Fruit fly (Drosophila melanogaster) whole organism, prepupa: Measurements from ENCODE around the gene Nedd4.
A peak's percentile ranks its signal among the peaks of the same experiment; 100 is the strongest.

Source experiments
- CG10631 ChIP-seq: fragments of 200-800 bp; sonication (Bioruptor generic); optimal IDR thresholded peaks from 2 replicates; lab custom pipeline; 2016; ENCODE audit warnings: missing biosample characterization, missing genetic modification characterization
- CG10669 ChIP-seq: fragments of 200-800 bp; sonication (Bioruptor generic); optimal IDR thresholded peaks from 3 replicates; lab custom pipeline; 2018; ENCODE audit warnings: missing biosample characterization, mild to moderate bottlenecking, missing genetic modification characterization, moderate library complexity
- CG11294 ChIP-seq: fragments of 200-800 bp; sonication (Bioruptor generic); IDR thresholded peaks from 2 replicates; pipeline ENCODE4 v1.3.6; 2022; ENCODE audit warnings: missing biosample characterization, missing genetic modification characterization
- CG11762 ChIP-seq: fragments of 200-800 bp; sonication (Bioruptor generic); optimal IDR thresholded peaks from 3 replicates; lab custom pipeline; 2016; ENCODE audit warnings: missing biosample characterization, missing genetic modification characterization; ENCODE audit not compliant: insufficient read depth
- CG15336 ChIP-seq: fragments of 200-800 bp; sonication (Bioruptor generic); IDR thresholded peaks from 2 replicates; pipeline ENCODE4 v1.3.6; 2022; ENCODE audit warnings: missing biosample characterization, missing genetic modification characterization
- CG16779 ChIP-seq: fragments of 200-800 bp; sonication (Bioruptor generic); optimal IDR thresholded peaks from 3 replicates; lab custom pipeline; 2017; ENCODE audit warnings: missing biosample characterization, mild to moderate bottlenecking, missing genetic modification characterization
- CG3032 ChIP-seq: fragments of 200-800 bp; optimal IDR thresholded peaks from 2 replicates; lab custom pipeline; 2019; ENCODE audit warnings: missing biosample characterization, mild to moderate bottlenecking, missing genetic modification characterization, moderate library complexity
- CG32006 ChIP-seq: fragments of 200-800 bp; sonication (Bioruptor generic); optimal IDR thresholded peaks from 3 replicates; lab custom pipeline; 2017; ENCODE audit warnings: missing biosample characterization, mild to moderate bottlenecking, missing genetic modification characterization
- CG34406 ChIP-seq: fragments of 200-800 bp; sonication (Bioruptor generic); optimal IDR thresholded peaks from 3 replicates; lab custom pipeline; 2016; ENCODE audit warnings: missing biosample characterization, missing genetic modification characterization
- CG3919 ChIP-seq: fragments of 200-800 bp; sonication (Bioruptor generic); optimal IDR thresholded peaks from 3 replicates; lab custom pipeline; 2016; ENCODE audit warnings: missing biosample characterization, missing genetic modification characterization
- CG4318 ChIP-seq: fragments of 200-800 bp; sonication (Bioruptor generic); optimal IDR thresholded peaks from 3 replicates; lab custom pipeline; 2017; ENCODE audit warnings: missing biosample characterization, mild to moderate bottlenecking, missing genetic modification characterization
- CG6163 ChIP-seq: fragments of 200-800 bp; sonication (Bioruptor generic); IDR thresholded peaks from 3 replicates; pipeline ENCODE4 v1.3.6; 2022; ENCODE audit warnings: missing biosample characterization, missing genetic modification characterization
- CG6276 ChIP-seq: fragments of 200-800 bp; sonication (Bioruptor generic); optimal IDR thresholded peaks from 2 replicates; lab custom pipeline; 2017; ENCODE audit warnings: missing biosample characterization, mild to moderate bottlenecking, missing genetic modification characterization
- CG6808 ChIP-seq: fragments of 200-800 bp; sonication (Bioruptor generic); optimal IDR thresholded peaks from 3 replicates; lab custom pipeline; 2017; ENCODE audit warnings: missing biosample characterization, missing genetic modification characterization, mild to moderate bottlenecking, moderate library complexity, missing genetic modification reagents
- CG6854 ChIP-seq: fragments of 200-800 bp; sonication (Bioruptor generic); optimal IDR thresholded peaks from 2 replicates; lab custom pipeline; 2017; ENCODE audit warnings: missing biosample characterization, mild to moderate bottlenecking, missing genetic modification characterization
- CG7368 ChIP-seq: fragments of 200-800 bp; sonication (Bioruptor generic); optimal IDR thresholded peaks from 3 replicates; lab custom pipeline; 2016; ENCODE audit warnings: missing biosample characterization, missing genetic modification characterization
- CG8119 ChIP-seq: fragments of 200-800 bp; sonication (Bioruptor generic); IDR thresholded peaks from 3 replicates; pipeline ENCODE4 v1.3.6; 2022; ENCODE audit warnings: missing biosample characterization, missing genetic modification characterization
- CG8632 ChIP-seq: fragments of 200-800 bp; sonication (Bioruptor generic); optimal IDR thresholded peaks from 3 replicates; lab custom pipeline; 2016; ENCODE audit warnings: missing biosample characterization, missing genetic modification characterization
- CG9139 ChIP-seq: fragments of 200-800 bp; sonication (Bioruptor generic); optimal IDR thresholded peaks from 3 replicates; lab custom pipeline; 2017; ENCODE audit warnings: missing biosample characterization, mild to moderate bottlenecking, missing genetic modification characterization
- Eip78C ChIP-seq: fragments of 200-800 bp; sonication (Bioruptor generic); peaks from one replicate; lab custom pipeline; 2016; ENCODE audit warnings: missing biosample characterization, missing genetic modification characterization
- Eip93F ChIP-seq: fragments of 200-800 bp; sonication (Bioruptor generic); optimal IDR thresholded peaks from 2 replicates; lab custom pipeline; 2016; ENCODE audit warnings: missing biosample characterization, mild to moderate bottlenecking, missing genetic modification characterization
- Ets96B ChIP-seq: fragments of 200-800 bp; optimal IDR thresholded peaks from 2 replicates; lab custom pipeline; 2019; ENCODE audit warnings: missing biosample characterization, mild to moderate bottlenecking, missing genetic modification characterization, moderate library complexity
- Gug ChIP-seq: fragments of 200-800 bp; sonication (Bioruptor generic); IDR thresholded peaks from 2 replicates; pipeline ENCODE4 v1.3.6; 2022; ENCODE audit warnings: missing biosample characterization, missing genetic modification characterization
- Hr4 ChIP-seq: fragments of 200-800 bp; sonication (Bioruptor generic); optimal IDR thresholded peaks from 3 replicates; lab custom pipeline; 2016; ENCODE audit warnings: missing biosample characterization, missing genetic modification characterization
- Lpt ChIP-seq: fragments of 200-800 bp; sonication (Bioruptor generic); optimal IDR thresholded peaks from 3 replicates; lab custom pipeline; 2016; ENCODE audit warnings: missing biosample characterization, missing genetic modification characterization
- Met ChIP-seq: fragments of 200-800 bp; sonication (Bioruptor generic); optimal IDR thresholded peaks from 3 replicates; lab custom pipeline; 2016; ENCODE audit warnings: missing biosample characterization, missing genetic modification characterization
- Smox ChIP-seq: fragments of 200-800 bp; sonication (Bioruptor generic); optimal IDR thresholded peaks from 3 replicates; lab custom pipeline; 2016; ENCODE audit warnings: missing biosample characterization, missing genetic modification characterization
- Sox102F ChIP-seq: fragments of 200-800 bp; sonication (Bioruptor generic); optimal IDR thresholded peaks from 2 replicates; lab custom pipeline; 2016; ENCODE audit warnings: missing biosample characterization, mild to moderate bottlenecking, missing genetic modification characterization
- Sox14 ChIP-seq: fragments of 200-800 bp; sonication (Bioruptor generic); optimal IDR thresholded peaks from 3 replicates; lab custom pipeline; 2016; ENCODE audit warnings: missing biosample characterization, missing genetic modification characterization
- Sox15 ChIP-seq: fragments of 200-800 bp; sonication (Bioruptor generic); optimal IDR thresholded peaks from 3 replicates; lab custom pipeline; 2016; ENCODE audit warnings: missing biosample characterization, missing genetic modification characterization
- achi ChIP-seq: fragments of 200-800 bp; sonication (Bioruptor generic); optimal IDR thresholded peaks from 3 replicates; lab custom pipeline; 2016; ENCODE audit warnings: missing biosample characterization, missing genetic modification characterization
- acj6 ChIP-seq: fragments of 200-800 bp; sonication (Bioruptor generic); optimal IDR thresholded peaks from 3 replicates; lab custom pipeline; 2016; ENCODE audit warnings: missing biosample characterization, missing genetic modification characterization
- cyc ChIP-seq: fragments of 200-800 bp; sonication (Bioruptor generic); optimal IDR thresholded peaks from 3 replicates; lab custom pipeline; 2016; ENCODE audit warnings: missing biosample characterization, missing genetic modification characterization
- dac ChIP-seq: fragments of 200-800 bp; sonication (Bioruptor generic); optimal IDR thresholded peaks from 2 replicates; lab custom pipeline; 2017; ENCODE audit warnings: missing biosample characterization, mild to moderate bottlenecking, missing genetic modification characterization
- eg ChIP-seq: fragments of 200-800 bp; sonication (Bioruptor generic); IDR thresholded peaks from 3 replicates; pipeline ENCODE4 v1.3.6; 2022; ENCODE audit warnings: missing biosample characterization, missing genetic modification characterization
- esn ChIP-seq: fragments of 200-800 bp; sonication (Bioruptor generic); optimal IDR thresholded peaks from 2 replicates; lab custom pipeline; 2016; ENCODE audit warnings: missing biosample characterization, mild to moderate bottlenecking, missing genetic modification characterization, moderate library complexity
- fd85E ChIP-seq: fragments of 200-800 bp; sonication (Bioruptor generic); optimal IDR thresholded peaks from 3 replicates; lab custom pipeline; 2016; ENCODE audit warnings: missing biosample characterization, missing genetic modification characterization
- net ChIP-seq: fragments of 200-800 bp; sonication (Bioruptor generic); optimal IDR thresholded peaks from 3 replicates; lab custom pipeline; 2016; ENCODE audit warnings: missing biosample characterization, missing genetic modification characterization
- pdm3 ChIP-seq: fragments of 200-800 bp; sonication (Bioruptor generic); optimal IDR thresholded peaks from 3 replicates; lab custom pipeline; 2016; ENCODE audit warnings: missing biosample characterization, missing genetic modification characterization
- salr ChIP-seq, 2 experiments: fragments of 200-800 bp; sonication (Bioruptor generic); optimal IDR thresholded peaks; 3 replicates each; lab custom pipeline; 2016 to 2018; ENCODE audit warnings: missing biosample characterization in 2 of 2, missing genetic modification characterization in 2 of 2, mild to moderate bottlenecking in 1 of 2
- ss ChIP-seq, 2 experiments: fragments of 200-800 bp; sonication (Bioruptor generic); optimal IDR thresholded peaks; 2 replicates in 1 of 2; 3 replicates in 1 of 2; lab custom pipeline; 2017 to 2018; ENCODE audit warnings: mild to moderate bottlenecking in 2 of 2, missing biosample characterization in 2 of 2, missing genetic modification characterization in 2 of 2, moderate library complexity in 1 of 2
- svp ChIP-seq: fragments of 200-800 bp; sonication (Bioruptor generic); peaks from one replicate; lab custom pipeline; 2016; ENCODE audit warnings: missing biosample characterization, missing genetic modification characterization
- vri ChIP-seq: fragments of 200-800 bp; sonication (Bioruptor generic); optimal IDR thresholded peaks from 3 replicates; lab custom pipeline; 2016; ENCODE audit warnings: missing biosample characterization, mild to moderate bottlenecking, missing genetic modification characterization

The Nedd4 gene

DNA sequence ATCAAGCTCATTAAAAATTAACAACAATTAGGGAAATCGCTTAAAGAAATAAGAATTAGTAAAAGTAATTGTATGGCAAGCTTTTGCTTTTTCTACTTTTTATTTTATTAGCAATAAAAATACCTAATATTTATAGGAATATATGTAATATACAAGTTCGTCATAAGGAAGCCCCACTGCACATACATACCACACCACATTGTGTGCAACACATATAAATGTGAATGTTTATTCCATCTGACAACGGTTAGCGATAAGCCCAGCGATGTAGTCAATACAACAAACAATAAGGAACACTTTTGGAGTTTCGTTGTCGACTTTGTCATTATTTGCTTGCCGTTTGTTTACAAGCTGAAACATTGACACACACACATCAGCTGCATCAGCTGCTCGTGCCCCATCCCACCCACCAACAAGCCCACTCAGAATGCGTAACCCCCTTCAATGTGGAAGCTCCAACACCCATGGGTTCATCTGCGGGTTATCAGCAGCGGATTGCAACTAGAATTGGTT is 44.5 kb upstream of the Nedd4 start (continued):
- TF ChIP-seq Ets96B (tag; lab: Kevin White, UChicago) = peak; percentile 21
- TF ChIP-seq Sox15 (GFP tag; lab: Kevin White, UChicago) = no peak
- TF ChIP-seq fd85E (GFP tag; lab: Kevin White, UChicago) = peak; percentile 44
- peak; percentile 66 for TF ChIP-seq Smox (GFP tag; lab: Kevin White, UChicago)
- TF ChIP-seq Lpt = peak; percentile 28
- peak; percentile 69 for TF ChIP-seq CG8632 (GFP tag; lab: Kevin White, UChicago)
- peak; percentile 70 for TF ChIP-seq Met (GFP tag; lab: Kevin White, UChicago)
- TF ChIP-seq cyc (GFP tag; lab: Kevin White, UChicago) = peak; percentile 45
- TF ChIP-seq CG10631 = peak; percentile 23
- TF ChIP-seq CG10669 (GFP tag; lab: Kevin White, UChicago) = peak; percentile 50
- peak; percentile 8 for TF ChIP-seq CG4318
- TF ChIP-seq CG15336 = peak; percentile 53; the same call in 1 of the 2 replicates
- TF ChIP-seq eg (GFP tag; lab: Robert Waterston, UW) = peak; percentile 45; the same call in 2 of the 3 replicates
- peak; percentile 70 for TF ChIP-seq Eip78C
- peak; percentile 68 for TF ChIP-seq CG9139 (GFP tag; lab: Kevin White, UChicago)
- TF ChIP-seq CG32006 = peak; percentile 66
- peak; percentile 67 for TF ChIP-seq esn (GFP tag; lab: Kevin White, UChicago)
- TF ChIP-seq CG16779 = no peak
- peak; percentile 60 for TF ChIP-seq vri
- peak; percentile 49 for TF ChIP-seq Eip93F (GFP tag; lab: Kevin White, UChicago)
- peak; percentile 84 for TF ChIP-seq CG6854 (GFP tag; lab: Kevin White, UChicago)
- TF ChIP-seq svp (GFP tag; lab: Kevin White, UChicago) = peak; percentile 87
- peak; percentile 56 for TF ChIP-seq CG3919 (GFP tag; lab: Kevin White, UChicago)
- TF ChIP-seq Hr4 (GFP tag; lab: Kevin White, UChicago) = peak; percentile 62
- TF ChIP-seq Sox14 = peak; percentile 40

DNA sequence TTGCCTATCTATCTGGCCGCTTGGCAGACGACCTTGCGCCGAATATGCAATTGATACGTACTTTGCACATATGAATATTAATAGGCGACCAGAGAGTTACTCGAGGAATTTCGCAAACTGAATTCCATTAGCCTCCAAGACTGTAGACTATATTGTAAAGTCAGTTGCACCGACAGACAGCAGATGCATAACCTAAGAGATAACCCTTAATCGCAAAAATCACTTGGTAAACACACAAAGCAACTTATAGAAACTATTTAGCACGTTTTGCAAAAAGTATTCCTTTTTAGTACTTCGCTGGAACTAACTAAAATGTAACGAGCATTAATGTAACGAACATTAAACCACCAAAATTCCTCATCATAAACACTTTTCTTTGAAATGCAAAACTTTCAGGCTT is 43.8 kb upstream of the Nedd4 start, which contains the start of gene CG6333:
TSS of gene CG6333 (minus strand) at position 101 of the 400 bp plus-strand sequence.
- TF ChIP-seq vri (no peak), CG8632 (GFP tag; lab: Kevin White, UChicago) (no peak), CG7368 (no peak), cyc (GFP tag; lab: Kevin White, UChicago) (no peak), achi (GFP tag; lab: Kevin White, UChicago) (no peak), Hr4 (GFP tag; lab: Kevin White, UChicago) (no peak)

DNA sequence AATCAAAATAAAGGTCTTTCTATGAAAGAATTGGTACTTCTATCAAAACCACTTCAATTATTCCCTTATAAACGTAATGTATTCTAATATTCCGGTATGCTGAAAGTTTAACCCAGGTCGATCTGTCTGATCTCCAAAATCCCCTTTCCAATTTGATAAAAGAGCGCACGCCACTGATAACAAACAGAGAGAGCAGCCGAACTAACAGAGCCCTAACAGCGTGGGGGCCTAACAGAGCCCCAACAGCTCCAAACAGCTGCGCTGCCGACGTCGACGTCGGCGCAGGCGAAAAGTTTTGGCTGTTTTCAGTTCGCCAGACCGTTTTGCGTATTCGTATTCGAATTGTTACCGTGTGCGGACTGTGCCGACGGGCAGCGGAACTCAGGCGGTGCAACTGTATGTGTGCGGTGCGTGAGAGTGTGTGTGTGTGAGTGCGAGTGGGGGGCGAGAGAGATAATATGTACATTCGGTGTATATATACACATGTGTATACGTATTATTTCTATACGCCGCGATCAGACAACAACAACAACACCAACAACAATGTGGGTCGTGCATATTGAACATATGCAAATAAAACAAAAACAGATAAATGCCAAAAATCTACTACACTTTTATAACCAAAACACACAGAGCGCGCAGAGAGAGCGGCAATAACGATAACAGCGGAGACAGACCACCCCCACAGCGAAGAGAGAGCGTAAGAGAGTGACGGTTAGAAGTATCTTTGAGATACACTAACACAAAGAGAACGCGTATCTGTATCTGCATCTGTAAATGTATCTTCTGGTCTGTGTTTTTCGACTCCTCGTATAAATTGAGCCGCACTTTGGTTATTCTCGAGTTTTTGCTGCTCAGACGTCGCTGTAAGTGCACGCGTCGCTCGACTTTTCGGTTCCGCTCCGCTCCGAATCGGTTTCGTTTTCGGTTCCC is 42.8 kb upstream of the Nedd4 start, which contains the start of gene Oatp74D:
TSS of gene Oatp74D (plus strand) at position 325 of the 933 bp plus-strand sequence.
- TF ChIP-seq Smox (GFP tag; lab: Kevin White, UChicago) (peak; percentile 73), Gug (no peak), CG34406 (GFP tag; lab: Kevin White, UChicago) (peak; percentile 56), Sox102F (GFP tag; lab: Kevin White, UChicago) (peak; percentile 71), Ets96B (tag; lab: Kevin White, UChicago) (peak; percentile 36), pdm3 (GFP tag; lab: Kevin White, UChicago) (peak; percentile 65), CG10631 (peak; percentile 45), Sox15 (GFP tag; lab: Kevin White, UChicago) (peak; percentile 11), dac (no peak), CG6854 (GFP tag; lab: Kevin White, UChicago) (peak; percentile 64), ss (GFP tag; optimal IDR thresholded peaks at IDR 0.05; lab: Kevin White, UChicago) (peak; percentile 20 to 22), svp (GFP tag; lab: Kevin White, UChicago) (peak; percentile 86), CG32006 (peak; percentile 39), net (peak; percentile 74), CG6276 (peak; percentile 31), cyc (GFP tag; lab: Kevin White, UChicago) (peak; percentile 56), CG11294 (GFP tag; lab: Robert Waterston, UW) (0 out of 2 replicates have a peak, but pooled peaks have one; percentile 26), CG3919 (GFP tag; lab: Kevin White, UChicago) (peak; percentile 74), Hr4 (GFP tag; lab: Kevin White, UChicago) (peak; percentile 82), vri (peak; percentile 60), CG3032 (no peak), CG8119 (peak; percentile 78), eg (GFP tag; lab: Robert Waterston, UW) (peak; percentile 79), Eip78C (peak; percentile 90), Lpt (peak; percentile 54), CG6808 (GFP tag; lab: Kevin White, UChicago) (no peak), salr (GFP tag; optimal IDR thresholded peaks at IDR 0.05; lab: Kevin White, UChicago) (peak in 1 of 2 experiments; percentile 47), acj6 (peak; percentile 58), CG11762 (GFP tag; lab: Kevin White, UChicago) (no peak), CG6163 (peak; percentile 64; the same call in 2 of the 3 replicates)
